Worm (Caenorhabditis elegans) whole organism, L2 larva: Measurements from ENCODE around the gene C11H1.7.

Source experiments
- fos-1 ChIP-seq: fragments of 150-350 bp; optimal IDR thresholded peaks from 2 replicates; lab custom pipeline; 2014; ENCODE audit warnings: missing biosample characterization, missing genetic modification characterization
- lsy-2 ChIP-seq, 2 experiments: fragments of 150-350 bp in 1 of 2; sonication (generic microtip) in 1 of 2; optimal IDR thresholded peaks; 2 replicates each; lab custom pipeline; 2014 to 2017; ENCODE audit warnings: missing biosample characterization in 2 of 2, missing genetic modification characterization in 2 of 2
- mab-5 ChIP-seq: fragments of 150-350 bp; optimal IDR thresholded peaks from 2 replicates; lab custom pipeline; 2014; ENCODE audit warnings: missing biosample characterization, missing genetic modification characterization
- ztf-11 ChIP-seq: sonication (generic microtip); optimal IDR thresholded peaks from 2 replicates; lab custom pipeline; 2017; ENCODE audit warnings: missing biosample characterization, missing genetic modification characterization

- TF ChIP-seq fos-1 (no peak), ztf-11 (no peak), lsy-2 (tag; optimal IDR thresholded peaks at IDR 0.05; lab: Kevin White, UChicago) (no peak), mab-5 (tag; lab: Kevin White, UChicago) (no peak)
These were observed 11.1 kb upstream of the C11H1.7 start for ce11 chrX:14316132-14316531.
